Worm (Caenorhabditis elegans): ENCODE measurements around the gene cyp-14A5.

ce11 chrV:5445839-5446238 lies 22.8 kb upstream of the cyp-14A5 start, which contains the start of gene F08F3.1:
- TF ChIP-seq hmbx-1 (tag; optimal IDR thresholded peaks at IDR 0.05) (no peak), sea-1 (GFP tag; conservative IDR thresholded peaks at IDR 0.05) (no peak), tbx-37 (GFP tag; conservative IDR thresholded peaks at IDR 0.05) (no peak), scrt-1 (GFP tag; IDR thresholded peaks at IDR 0.05) (no peak), ets-7 (tag; optimal IDR thresholded peaks at IDR 0.05) (no peak), hnd-1 (tag; optimal IDR thresholded peaks at IDR 0.05) (no peak), F13C5.2 (tag; optimal IDR thresholded peaks at IDR 0.05) (no peak), ama-1 (optimal IDR thresholded peaks at IDR 0.05) (no peak), flt-1 (GFP tag; IDR thresholded peaks at IDR 0.05) (no peak)
